Worm (Caenorhabditis elegans) whole organism, late embryonic: ENCODE measurements around the gene T24D3.2.

Experiments used
- C08G9.2 ChIP-seq: sonication (generic microtip); optimal IDR thresholded peaks from 2 replicates; lab custom pipeline; 2016; ENCODE audit warnings: mild to moderate bottlenecking, missing genetic modification characterization, moderate library complexity, missing compliant biosample characterization
- K02D7.2 ChIP-seq: sonication (generic microtip); optimal IDR thresholded peaks from 2 replicates; lab custom pipeline; 2017; ENCODE audit warnings: mild to moderate bottlenecking, missing genetic modification characterization, missing compliant biosample characterization
- K09A11.1 ChIP-seq: sonication (generic microtip); optimal IDR thresholded peaks from 2 replicates; lab custom pipeline; 2017; ENCODE audit warnings: antibody characterized with exemption, mild to moderate bottlenecking, missing genetic modification characterization, missing compliant biosample characterization; ENCODE audit not compliant: insufficient read depth
- Y22D7AL.16 ChIP-seq: sonication (generic microtip); optimal IDR thresholded peaks from 2 replicates; lab custom pipeline; 2016; ENCODE audit warnings: missing genetic modification characterization, missing compliant biosample characterization
- ahr-1 ChIP-seq: sonication (generic microtip); optimal IDR thresholded peaks from 2 replicates; lab custom pipeline; 2016; ENCODE audit warnings: missing genetic modification characterization, missing compliant biosample characterization
- ama-1 ChIP-seq: fragments of 150-350 bp; optimal IDR thresholded peaks from 2 replicates; lab custom pipeline; 2014
- ceh-14 ChIP-seq: sonication (generic microtip); optimal IDR thresholded peaks from 2 replicates; lab custom pipeline; 2016; ENCODE audit warnings: missing genotype, missing genetic modification characterization, missing compliant biosample characterization
- ceh-18 ChIP-seq: sonication (generic microtip); optimal IDR thresholded peaks from 2 replicates; lab custom pipeline; 2016; ENCODE audit warnings: missing genetic modification characterization, missing compliant biosample characterization
- ceh-30 ChIP-seq: fragments of 150-350 bp; optimal IDR thresholded peaks from 2 replicates; lab custom pipeline; 2014; ENCODE audit warnings: missing biosample characterization, missing genetic modification characterization
- ceh-31 ChIP-seq: sonication (generic microtip); optimal IDR thresholded peaks from 2 replicates; lab custom pipeline; 2016; ENCODE audit warnings: missing genetic modification characterization, missing compliant biosample characterization
- ceh-34 ChIP-seq: sonication (generic microtip); optimal IDR thresholded peaks from 2 replicates; lab custom pipeline; 2016; ENCODE audit warnings: mild to moderate bottlenecking, missing genetic modification characterization, missing compliant biosample characterization
- ceh-48 ChIP-seq: sonication (generic microtip); optimal IDR thresholded peaks from 2 replicates; lab custom pipeline; 2016; ENCODE audit warnings: missing genetic modification characterization, inconsistent platforms, missing compliant biosample characterization
- dmd-4 ChIP-seq: sonication (generic microtip); optimal IDR thresholded peaks from 2 replicates; lab custom pipeline; 2016; ENCODE audit warnings: borderline replicate concordance, missing genetic modification characterization, missing compliant biosample characterization
- dve-1 ChIP-seq: sonication (generic microtip); optimal IDR thresholded peaks from 2 replicates; lab custom pipeline; 2017; ENCODE audit warnings: antibody characterized with exemption, mild to moderate bottlenecking, missing genetic modification characterization, missing compliant biosample characterization
- ets-4 ChIP-seq: sonication (generic microtip); optimal IDR thresholded peaks from 2 replicates; lab custom pipeline; 2016; ENCODE audit warnings: missing genetic modification characterization, missing compliant biosample characterization
- fax-1 ChIP-seq: sonication (generic microtip); optimal IDR thresholded peaks from 2 replicates; lab custom pipeline; 2016; ENCODE audit warnings: missing genotype, missing genetic modification characterization, missing compliant biosample characterization
- fkh-10 ChIP-seq: fragments of 150-350 bp; optimal IDR thresholded peaks from 2 replicates; lab custom pipeline; 2014; ENCODE audit warnings: missing biosample characterization, missing genetic modification reagents, missing genetic modification characterization
- hlh-13 ChIP-seq: fragments of 200-800 bp; sonication (Bioruptor generic); optimal IDR thresholded peaks from 2 replicates; lab custom pipeline; 2018; ENCODE audit warnings: mild to moderate bottlenecking, missing genetic modification characterization, missing compliant biosample characterization
- hlh-15 ChIP-seq: sonication (generic microtip); optimal IDR thresholded peaks from 2 replicates; lab custom pipeline; 2016; ENCODE audit warnings: missing genetic modification characterization, missing compliant biosample characterization
- hlh-6 ChIP-seq: sonication (generic microtip); optimal IDR thresholded peaks from 2 replicates; lab custom pipeline; 2016; ENCODE audit warnings: missing genotype, missing genetic modification characterization, missing compliant biosample characterization
- hlh-8 ChIP-seq: sonication (generic microtip); optimal IDR thresholded peaks from 2 replicates; lab custom pipeline; 2016; ENCODE audit warnings: missing genotype, missing genetic modification characterization, missing compliant biosample characterization
- lim-6 ChIP-seq: sonication (generic microtip); optimal IDR thresholded peaks from 2 replicates; lab custom pipeline; 2016; ENCODE audit warnings: missing genetic modification characterization, missing compliant biosample characterization
- madf-2 ChIP-seq: sonication (generic microtip); optimal IDR thresholded peaks from 2 replicates; lab custom pipeline; 2017; ENCODE audit warnings: missing genetic modification characterization, missing compliant biosample characterization
- mec-3 ChIP-seq: sonication (generic microtip); optimal IDR thresholded peaks from 2 replicates; lab custom pipeline; 2016; ENCODE audit warnings: borderline replicate concordance, missing genetic modification characterization, missing compliant biosample characterization
- odd-2 ChIP-seq: sonication (generic microtip); optimal IDR thresholded peaks from 2 replicates; lab custom pipeline; 2017; ENCODE audit warnings: antibody characterized with exemption, mild to moderate bottlenecking, missing genetic modification characterization, missing compliant biosample characterization
- pax-1 ChIP-seq: fragments of 150-350 bp; optimal IDR thresholded peaks from 2 replicates; lab custom pipeline; 2014; ENCODE audit warnings: missing biosample characterization, missing genetic modification characterization
- pha-2 ChIP-seq: sonication (generic microtip); optimal IDR thresholded peaks from 2 replicates; lab custom pipeline; 2017; ENCODE audit warnings: mild to moderate bottlenecking, missing genetic modification characterization, missing compliant biosample characterization
- pqm-1 ChIP-seq: sonication (generic microtip); optimal IDR thresholded peaks from 2 replicates; lab custom pipeline; 2016; ENCODE audit warnings: missing genetic modification characterization, missing compliant biosample characterization
- ref-2 ChIP-seq: sonication (generic microtip); optimal IDR thresholded peaks from 2 replicates; lab custom pipeline; 2016; ENCODE audit warnings: missing genetic modification characterization, missing compliant biosample characterization
- sox-4 ChIP-seq: sonication (generic microtip); optimal IDR thresholded peaks from 2 replicates; lab custom pipeline; 2017; ENCODE audit warnings: mild to moderate bottlenecking, missing genetic modification characterization, inconsistent platforms, missing compliant biosample characterization
- syd-9 ChIP-seq: sonication (generic microtip); optimal IDR thresholded peaks from 2 replicates; lab custom pipeline; 2016; ENCODE audit warnings: mild to moderate bottlenecking, missing genetic modification characterization, moderate library complexity, missing compliant biosample characterization
- ttx-3 ChIP-seq: sonication (generic microtip); optimal IDR thresholded peaks from 2 replicates; lab custom pipeline; 2016; ENCODE audit warnings: missing genetic modification reagents, missing genetic modification characterization, missing compliant biosample characterization
- unc-3 ChIP-seq, 2 experiments: fragments of 200-800 bp in 1 of 2; sonication (Bioruptor generic) in 1 of 2; sonication (generic microtip) in 1 of 2; conservative IDR thresholded peaks in 1 of 2; optimal IDR thresholded peaks in 1 of 2; 2 replicates each; pipeline versions ENCODE4 v1.3.6 to Lab custom; 2016 to 2022; ENCODE audit warnings: missing compliant biosample characterization in 2 of 2, missing genetic modification characterization in 2 of 2, missing genetic modification reagents in 1 of 2
- unc-86 ChIP-seq: sonication (generic microtip); optimal IDR thresholded peaks from 2 replicates; lab custom pipeline; 2016; ENCODE audit warnings: missing genetic modification characterization, missing compliant biosample characterization
- zip-5 ChIP-seq: sonication (generic microtip); optimal IDR thresholded peaks from 2 replicates; lab custom pipeline; 2016; ENCODE audit warnings: missing genetic modification characterization, missing compliant biosample characterization
- ztf-16 ChIP-seq: sonication (generic microtip); optimal IDR thresholded peaks from 2 replicates; lab custom pipeline; 2017; ENCODE audit warnings: missing genetic modification characterization, missing compliant biosample characterization

T24D3.2 gene

ce11 chrX:12463504-12463903 lies 38.0 kb downstream of the T24D3.2 start, which contains the start of gene T18D3.5:
Gene T18D3.5 (plus strand): TSS chrX:12463804.
- TF ChIP-seq sox-4 (tag; lab: Kevin White, UChicago) (no peak), lim-6 (no peak), ceh-48 (no peak), fax-1 (tag; lab: Kevin White, UChicago) (no peak)

- TF ChIP-seq ref-2 (tag; lab: Kevin White, UChicago) (no peak), unc-3 (GFP tag; conservative IDR thresholded peaks at IDR 0.05; lab: Robert Waterston, UW) (no peak), unc-3 (tag; optimal IDR thresholded peaks at IDR 0.05; lab: Kevin White, UChicago) (no peak), lim-6 (no peak), madf-2 (tag; lab: Kevin White, UChicago) (no peak), syd-9 (no peak), pha-2 (tag; lab: Kevin White, UChicago) (no peak), sox-4 (tag; lab: Kevin White, UChicago) (no peak), dve-1 (tag; lab: Kevin White, UChicago) (no peak), pax-1 (no peak), K02D7.2 (tag; lab: Kevin White, UChicago) (no peak), hlh-15 (tag; lab: Kevin White, UChicago) (no peak), dmd-4 (tag; lab: Kevin White, UChicago) (no peak), ceh-31 (no peak), ahr-1 (no peak)
Observed at ce11 chrX:12466769-12467168, 41.2 kb downstream of the T24D3.2 start, which contains the start of gene cdf-2. Gene cdf-2 (minus strand): TSS chrX:12466917.

ce11 chrX:12467660-12468111 lies 42.2 kb downstream of the T24D3.2 start, which contains the start of gene myo-2:
Gene myo-2 (plus strand): TSS chrX:12468061.
- no peak for TF ChIP-seq syd-9
- TF ChIP-seq C08G9.2 (tag; lab: Kevin White, UChicago) = no peak
- TF ChIP-seq ceh-30 (tag; lab: Kevin White, UChicago) = no peak
- TF ChIP-seq sox-4 (tag; lab: Kevin White, UChicago) = no peak
- TF ChIP-seq lim-6 = no peak
- no peak for TF ChIP-seq Y22D7AL.16 (tag; lab: Kevin White, UChicago)
- TF ChIP-seq fkh-10 (GFP tag; lab: Kevin White, UChicago) = no peak
- TF ChIP-seq ceh-14 = no peak
- TF ChIP-seq ama-1 (lab: Kevin White, UChicago) = no peak
- TF ChIP-seq ttx-3 (tag; lab: Kevin White, UChicago) = no peak
- TF ChIP-seq ceh-18 (tag; lab: Kevin White, UChicago) = no peak
- no peak for TF ChIP-seq zip-5 (tag; lab: Kevin White, UChicago)
- no peak for TF ChIP-seq unc-86 (tag; lab: Kevin White, UChicago)
- TF ChIP-seq K09A11.1 (tag; lab: Kevin White, UChicago) = no peak
- TF ChIP-seq madf-2 (tag; lab: Kevin White, UChicago) = no peak

ce11 chrX:12469846-12470245 lies 44.3 kb downstream of the T24D3.2 start:
- TF ChIP-seq mec-3 = no peak
- no peak for TF ChIP-seq hlh-15 (tag; lab: Kevin White, UChicago)
- no peak for TF ChIP-seq K02D7.2 (tag; lab: Kevin White, UChicago)
- TF ChIP-seq hlh-8 (tag; lab: Kevin White, UChicago) = no peak
- TF ChIP-seq ztf-16 = no peak
- TF ChIP-seq syd-9 = no peak
- TF ChIP-seq hlh-13 = no peak
- no peak for TF ChIP-seq ceh-18 (tag; lab: Kevin White, UChicago)
- TF ChIP-seq ets-4 = no peak
- TF ChIP-seq fax-1 (tag; lab: Kevin White, UChicago) = no peak
- no peak for TF ChIP-seq madf-2 (tag; lab: Kevin White, UChicago)
- TF ChIP-seq odd-2 = no peak

ce11 chrX:12472232-12472631 lies 46.7 kb downstream of the T24D3.2 start:
- TF ChIP-seq pqm-1 = no peak
- no peak for TF ChIP-seq hlh-6 (tag; lab: Kevin White, UChicago)
- no peak for TF ChIP-seq lim-6
- no peak for TF ChIP-seq dmd-4 (tag; lab: Kevin White, UChicago)
- TF ChIP-seq ama-1 (lab: Kevin White, UChicago) = no peak
- no peak for TF ChIP-seq mec-3
- no peak for TF ChIP-seq ceh-34 (tag; lab: Kevin White, UChicago)
- no peak for TF ChIP-seq ceh-14
- no peak for TF ChIP-seq K02D7.2 (tag; lab: Kevin White, UChicago)
- no peak for TF ChIP-seq ceh-18 (tag; lab: Kevin White, UChicago)
- no peak for TF ChIP-seq ets-4
- no peak for TF ChIP-seq ahr-1
- TF ChIP-seq pha-2 (tag; lab: Kevin White, UChicago) = no peak
- no peak for TF ChIP-seq unc-86 (tag; lab: Kevin White, UChicago)
- TF ChIP-seq pax-1 = no peak
- TF ChIP-seq, all 69 proteins: peak for 0
